Worm (Caenorhabditis elegans): Measurements from ENCODE around the gene pno-1.

DNA sequence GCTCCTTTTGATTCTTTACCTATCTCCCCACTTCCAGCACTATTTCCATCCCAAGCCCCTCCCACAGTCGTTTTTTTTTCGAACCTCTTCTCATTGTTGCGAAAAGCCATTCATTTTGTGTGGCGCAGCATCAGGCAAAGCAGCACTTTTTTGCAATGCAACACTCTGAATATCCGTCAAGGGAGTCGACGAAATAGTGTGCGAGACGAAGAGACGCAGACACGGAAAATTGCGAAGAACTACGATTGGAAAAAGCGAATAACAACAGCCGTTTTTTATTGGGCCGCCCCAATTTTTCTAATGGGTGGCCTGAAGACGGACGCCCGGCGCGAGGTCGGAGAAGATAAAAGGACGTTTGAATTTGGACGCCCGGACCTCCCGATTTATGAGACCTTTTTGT lies 12.8 kb downstream of the pno-1 start:
- no peak for TF ChIP-seq egl-27 (tag; optimal IDR thresholded peaks at IDR 0.05)
- no peak for TF ChIP-seq ama-1 (optimal IDR thresholded peaks at IDR 0.05)
- TF ChIP-seq daf-12 (tag; optimal IDR thresholded peaks at IDR 0.05): no peak
- TF ChIP-seq unc-39 (tag; optimal IDR thresholded peaks at IDR 0.05): no peak
- no peak for TF ChIP-seq ztf-11 (tag; optimal IDR thresholded peaks at IDR 0.05)
- no peak for TF ChIP-seq fkh-2 (tag; optimal IDR thresholded peaks at IDR 0.05)
- TF ChIP-seq elt-2 (tag; optimal IDR thresholded peaks at IDR 0.05): no peak
- no peak for TF ChIP-seq nhr-77 (tag; optimal IDR thresholded peaks at IDR 0.05)
- no peak for TF ChIP-seq fos-1 (tag; optimal IDR thresholded peaks at IDR 0.05)
- no peak for TF ChIP-seq nhr-25 (tag; optimal IDR thresholded peaks at IDR 0.05)
- TF ChIP-seq pqm-1 (tag; optimal IDR thresholded peaks at IDR 0.05): no peak
- TF ChIP-seq nhr-43 (tag; optimal IDR thresholded peaks at IDR 0.05; ENCODE audit: poor library complexity, severe bottlenecking): no peak

All from whole organism, L3 larva.